Worm (Caenorhabditis elegans) whole organism, mixed stage, embryonic: Measurements from ENCODE around the gene lsd-1.

Source experiments
- ces-1 ChIP-seq: fragments of 150-350 bp; optimal IDR thresholded peaks from 2 replicates; lab custom pipeline; 2014; ENCODE audit warnings: missing biosample characterization, missing genetic modification reagents, missing genetic modification characterization
- elt-1 ChIP-seq: sonication (generic microtip); optimal IDR thresholded peaks from 2 replicates; lab custom pipeline; 2017; ENCODE audit warnings: missing genetic modification characterization, mild to moderate bottlenecking, missing compliant biosample characterization, antibody characterized with exemption, moderate library complexity, borderline replicate concordance; ENCODE audit not compliant: insufficient read depth
- elt-3 ChIP-seq: fragments of 150-350 bp; optimal IDR thresholded peaks from 2 replicates; lab custom pipeline; 2014; ENCODE audit warnings: missing biosample characterization, missing genetic modification characterization
- lsy-2 ChIP-seq: fragments of 150-350 bp; optimal IDR thresholded peaks from 2 replicates; lab custom pipeline; 2014; ENCODE audit warnings: missing biosample characterization, missing genetic modification characterization
- nhr-28 ChIP-seq: fragments of 150-350 bp; optimal IDR thresholded peaks from 2 replicates; lab custom pipeline; 2014; ENCODE audit warnings: missing biosample characterization, missing genetic modification characterization
- ztf-11 ChIP-seq: fragments of 150-350 bp; optimal IDR thresholded peaks from 2 replicates; lab custom pipeline; 2014; ENCODE audit warnings: missing biosample characterization, missing genetic modification characterization

DNA sequence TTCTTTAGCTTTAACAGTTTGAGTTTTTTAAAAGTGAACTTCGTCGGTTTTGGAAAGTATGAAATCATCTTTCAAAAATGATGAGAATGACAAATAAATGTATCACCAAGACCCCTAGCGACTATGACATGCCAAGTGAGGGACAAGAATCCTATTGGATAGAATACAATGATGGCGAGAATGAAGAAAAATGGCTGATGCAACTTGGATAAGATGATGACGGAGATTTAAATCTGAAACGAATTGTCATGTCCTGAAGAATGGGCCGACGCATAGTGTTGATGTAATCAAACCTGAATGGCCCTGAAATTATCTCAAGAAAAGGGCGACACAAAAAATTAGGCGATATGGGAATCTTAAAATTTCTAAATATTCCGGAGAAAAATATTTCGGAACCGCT is 15.0 kb downstream of the lsd-1 start:
- no peak for TF ChIP-seq elt-3 (tag; lab: Kevin White, UChicago)
- TF ChIP-seq lsy-2, result no peak
- TF ChIP-seq ces-1 (GFP tag; lab: Kevin White, UChicago), result no peak
- TF ChIP-seq ztf-11, result no peak
- TF ChIP-seq elt-1 (tag; lab: Kevin White, UChicago), result peak; percentile 91
- no peak for TF ChIP-seq nhr-28
